Fruit fly (Drosophila melanogaster) whole organism, wandering third instar larva: ENCODE results near the gene CG31388.
A peak's percentile ranks its signal among the peaks of the same experiment; 100 is the strongest.

ENCODE experiments used
- CG9705 ChIP-seq: fragments of 200-800 bp; sonication (Bioruptor generic); optimal IDR thresholded peaks from 2 replicates; lab custom pipeline; 2018; ENCODE audit warnings: missing biosample characterization, mild to moderate bottlenecking, missing genetic modification characterization
- CrebA ChIP-seq: fragments of 200-800 bp; sonication (Bioruptor generic); optimal IDR thresholded peaks from 2 replicates; lab custom pipeline; 2016; ENCODE audit warnings: missing biosample characterization, mild to moderate bottlenecking, missing genetic modification characterization, borderline replicate concordance
- Dfd ChIP-seq: fragments of >200 bp; optimal IDR thresholded peaks from 2 replicates; lab custom pipeline; 2017; ENCODE audit warnings: missing biosample characterization, missing genetic modification characterization
- Dif ChIP-seq: fragments of 200-275, 200-300 bp; sonication (Bioruptor generic); optimal IDR thresholded peaks from 2 replicates; lab custom pipeline; 2018; ENCODE audit warnings: missing biosample characterization, missing genetic modification characterization; ENCODE audit not compliant: partially characterized antibody
- GATAd ChIP-seq: sonication (Bioruptor generic); optimal IDR thresholded peaks from 2 replicates; lab custom pipeline; 2016; ENCODE audit warnings: missing biosample characterization, missing genetic modification characterization
- HLH106 ChIP-seq: fragments of 200-800 bp; optimal IDR thresholded peaks from 3 replicates; lab custom pipeline; 2019; ENCODE audit warnings: missing biosample characterization, mild to moderate bottlenecking, missing genetic modification characterization, moderate library complexity
- Hnf4 ChIP-seq: fragments of 200-800 bp; sonication (Bioruptor generic); optimal IDR thresholded peaks from 2 replicates; lab custom pipeline; 2016; ENCODE audit warnings: missing biosample characterization, mild to moderate bottlenecking, missing genetic modification characterization
- Hr78 ChIP-seq: fragments of >200 bp; optimal IDR thresholded peaks from 2 replicates; lab custom pipeline; 2017; ENCODE audit warnings: missing biosample characterization, missing genetic modification characterization
- Hr83 ChIP-seq: fragments of 200-300 bp; sonication (Bioruptor generic); optimal IDR thresholded peaks from 2 replicates; lab custom pipeline; 2016; ENCODE audit warnings: missing biosample characterization, mild to moderate bottlenecking, missing genetic modification characterization, moderate library complexity; ENCODE audit not compliant: poor library complexity, severe bottlenecking
- Jra ChIP-seq: sonication (Bioruptor generic); optimal IDR thresholded peaks from 2 replicates; lab custom pipeline; 2016; ENCODE audit warnings: missing biosample characterization, missing genetic modification characterization
- Myc ChIP-seq: fragments of >200 bp; optimal IDR thresholded peaks from 2 replicates; lab custom pipeline; 2017
- OdsH ChIP-seq: fragments of 200-800 bp; sonication (Bioruptor generic); optimal IDR thresholded peaks from 2 replicates; lab custom pipeline; 2016; ENCODE audit warnings: missing biosample characterization, mild to moderate bottlenecking, missing genetic modification characterization
- Rel ChIP-seq, 2 experiments: fragments of 200-800 bp; sonication (Bioruptor generic) in 1 of 2; optimal IDR thresholded peaks; 2 replicates in 1 of 2; 3 replicates in 1 of 2; lab custom pipeline; 2016 to 2019; ENCODE audit warnings: mild to moderate bottlenecking in 2 of 2, missing biosample characterization in 2 of 2, missing genetic modification characterization in 2 of 2, moderate library complexity in 1 of 2
- Sp1 ChIP-seq: fragments of 200-800 bp; sonication (Bioruptor generic); optimal IDR thresholded peaks from 3 replicates; lab custom pipeline; 2019; ENCODE audit warnings: missing biosample characterization, mild to moderate bottlenecking, missing genetic modification characterization, moderate library complexity
- br ChIP-seq: fragments of 200-800 bp; sonication (Bioruptor generic); optimal IDR thresholded peaks from 2 replicates; lab custom pipeline; 2016; ENCODE audit warnings: missing biosample characterization, missing genetic modification characterization
- brk ChIP-seq: fragments of 200-800 bp; sonication (Bioruptor generic); optimal IDR thresholded peaks from 2 replicates; lab custom pipeline; 2016; ENCODE audit warnings: missing biosample characterization, mild to moderate bottlenecking, missing genetic modification characterization
- dl ChIP-seq, 2 experiments: fragments of 175-275, 200-275 bp in 1 of 2; fragments of 200-275 bp in 1 of 2; sonication (Bioruptor generic); optimal IDR thresholded peaks; lab custom pipeline; 2018; ENCODE audit warnings: mild to moderate bottlenecking in 2 of 2, missing biosample characterization in 2 of 2, missing genetic modification characterization in 2 of 2, moderate library complexity in 2 of 2; ENCODE audit not compliant: partially characterized antibody in 2 of 2, insufficient read depth in 1 of 2
- dmrt93B ChIP-seq: fragments of 200-800 bp; sonication (Bioruptor generic); optimal IDR thresholded peaks from 2 replicates; lab custom pipeline; 2018; ENCODE audit warnings: missing biosample characterization, mild to moderate bottlenecking, missing genetic modification characterization
- dsf ChIP-seq: sonication (Bioruptor generic); optimal IDR thresholded peaks from 2 replicates; lab custom pipeline; 2016; ENCODE audit warnings: missing biosample characterization, missing genetic modification characterization, borderline replicate concordance
- ey ChIP-seq: fragments of 200-800 bp; sonication (Bioruptor generic); optimal IDR thresholded peaks from 2 replicates; lab custom pipeline; 2016; ENCODE audit warnings: missing biosample characterization, missing genetic modification characterization
- foxo ChIP-seq, 2 experiments: fragments of 200-800 bp; sonication (Bioruptor generic); optimal IDR thresholded peaks; 2 replicates in 1 of 2; 3 replicates in 1 of 2; lab custom pipeline; 2016 to 2017; ENCODE audit warnings: missing biosample characterization in 2 of 2, missing genetic modification characterization in 2 of 2
- fru ChIP-seq: fragments of 200-800 bp; sonication (Bioruptor generic); optimal IDR thresholded peaks from 3 replicates; lab custom pipeline; 2016; ENCODE audit warnings: missing biosample characterization, mild to moderate bottlenecking, missing genetic modification characterization
- h ChIP-seq: fragments of 200-800 bp; sonication (Bioruptor generic); optimal IDR thresholded peaks from 3 replicates; lab custom pipeline; 2016; ENCODE audit warnings: missing biosample characterization, mild to moderate bottlenecking, missing genetic modification characterization
- jim ChIP-seq: fragments of 175-275, 200-325 bp; sonication (Bioruptor generic); optimal IDR thresholded peaks from 2 replicates; lab custom pipeline; 2016; ENCODE audit warnings: missing biosample characterization, mild to moderate bottlenecking, missing genetic modification characterization
- lola ChIP-seq: fragments of >200 bp; optimal IDR thresholded peaks from 2 replicates; lab custom pipeline; 2017; ENCODE audit warnings: missing biosample characterization, missing genetic modification characterization
- pan ChIP-seq: fragments of >200 bp; optimal IDR thresholded peaks from 2 replicates; lab custom pipeline; 2017
- psq ChIP-seq: fragments of 200-800 bp; sonication (Bioruptor generic); optimal IDR thresholded peaks from 3 replicates; lab custom pipeline; 2017; ENCODE audit warnings: missing biosample characterization, mild to moderate bottlenecking, missing genetic modification characterization, moderate library complexity
- rgr ChIP-seq: fragments of 200-800 bp; sonication (Bioruptor generic); optimal IDR thresholded peaks from 3 replicates; lab custom pipeline; 2016; ENCODE audit warnings: missing biosample characterization, mild to moderate bottlenecking, missing genetic modification characterization
- sage ChIP-seq: fragments of 200-800 bp; sonication (Bioruptor generic); optimal IDR thresholded peaks from 2 replicates; lab custom pipeline; 2016; ENCODE audit warnings: missing biosample characterization, mild to moderate bottlenecking, missing genetic modification characterization
- sv ChIP-seq: fragments of 200-800 bp; sonication (Bioruptor generic); optimal IDR thresholded peaks from 3 replicates; lab custom pipeline; 2016; ENCODE audit warnings: missing biosample characterization, missing genetic modification characterization
- tai ChIP-seq: sonication (Bioruptor generic); optimal IDR thresholded peaks from 2 replicates; lab custom pipeline; 2016; ENCODE audit warnings: missing biosample characterization, missing genetic modification characterization
- usp ChIP-seq: fragments of >200 bp; optimal IDR thresholded peaks from 2 replicates; lab custom pipeline; 2017; ENCODE audit warnings: missing biosample characterization, missing genetic modification characterization
- woc ChIP-seq: sonication (Bioruptor generic); optimal IDR thresholded peaks from 2 replicates; lab custom pipeline; 2016; ENCODE audit warnings: missing biosample characterization, mild to moderate bottlenecking, missing genetic modification characterization

The CG31388 gene

dm6 chr3R:11208766-11209331 is 28.8 kb upstream of the CG31388 start:
- TF ChIP-seq woc (GFP tag; lab: Kevin White, UChicago) = no peak
- TF ChIP-seq fru (GFP tag; lab: Kevin White, UChicago) = no peak
- no peak for TF ChIP-seq dsf (GFP tag; lab: Kevin White, UChicago)
- TF ChIP-seq br (GFP tag; lab: Kevin White, UChicago) = no peak
- no peak for TF ChIP-seq jim (GFP tag; lab: Kevin White, UChicago)
- TF ChIP-seq Jra (GFP tag; lab: Kevin White, UChicago) = no peak
- no peak for TF ChIP-seq CrebA (GFP tag; lab: Kevin White, UChicago)
- no peak for TF ChIP-seq psq (GFP tag; lab: Kevin White, UChicago)
- no peak for TF ChIP-seq Dfd (GFP tag; lab: Kevin White, UChicago)
- peak; percentile 13 for TF ChIP-seq Myc
- no peak for TF ChIP-seq Hr78 (GFP tag; lab: Kevin White, UChicago)
- TF ChIP-seq HLH106 = no peak
- TF ChIP-seq foxo (GFP tag; optimal IDR thresholded peaks at IDR 0.05; lab: Kevin White, UChicago) = no peak
- no peak for TF ChIP-seq dl (GFP tag; optimal IDR thresholded peaks at IDR 0.05; lab: Kevin White, UChicago; ENCODE audit: insufficient read depth in 1 of 2, partially characterized antibody in 2 of 2)
- no peak for TF ChIP-seq Dif (GFP tag; lab: Kevin White, UChicago)
- peak; percentile 6 for TF ChIP-seq brk (GFP tag; lab: Kevin White, UChicago)
- TF ChIP-seq tai (GFP tag; lab: Kevin White, UChicago) = no peak
- no peak for TF ChIP-seq lola

- TF ChIP-seq foxo (GFP tag; optimal IDR thresholded peaks at IDR 0.05; lab: Kevin White, UChicago) (peak in 1 of 2 experiments; percentile 71), GATAd (no peak), CrebA (GFP tag; lab: Kevin White, UChicago) (no peak), Hr83 (GFP tag; lab: Kevin White, UChicago) (peak; percentile 82), sv (GFP tag; lab: Kevin White, UChicago) (peak; percentile 58), brk (GFP tag; lab: Kevin White, UChicago) (peak; percentile 77), lola (no peak), Hr78 (GFP tag; lab: Kevin White, UChicago) (no peak), pan (lab: Kevin White, UChicago) (no peak), Myc (peak; percentile 51), Hnf4 (GFP tag; lab: Kevin White, UChicago) (peak; percentile 66), dl (GFP tag; optimal IDR thresholded peaks at IDR 0.05; lab: Kevin White, UChicago; ENCODE audit: insufficient read depth in 1 of 2, partially characterized antibody in 2 of 2) (no peak), Sp1 (GFP tag; lab: Kevin White, UChicago) (peak; percentile 66), Jra (GFP tag; lab: Kevin White, UChicago) (peak; percentile 65), br (GFP tag; lab: Kevin White, UChicago) (peak; percentile 40), h (peak; percentile 64), woc (GFP tag; lab: Kevin White, UChicago) (peak; percentile 48), sage (no peak), CG9705 (peak; percentile 17), tai (GFP tag; lab: Kevin White, UChicago) (no peak), Dif (GFP tag; lab: Kevin White, UChicago) (peak; percentile 72), dsf (GFP tag; lab: Kevin White, UChicago) (peak; percentile 46), dmrt93B (GFP tag; lab: Kevin White, UChicago) (peak; percentile 24), Rel (GFP tag; optimal IDR thresholded peaks at IDR 0.05; lab: Kevin White, UChicago) (no peak), Rel (tag; optimal IDR thresholded peaks at IDR 0.05; lab: Kevin White, UChicago) (peak; percentile 52), usp (no peak), HLH106 (peak; percentile 43), OdsH (GFP tag; lab: Kevin White, UChicago) (peak; percentile 13), rgr (GFP tag; lab: Kevin White, UChicago) (peak; percentile 57), fru (GFP tag; lab: Kevin White, UChicago) (peak; percentile 63), ey (GFP tag; lab: Kevin White, UChicago) (peak; percentile 49), psq (GFP tag; lab: Kevin White, UChicago) (peak; percentile 63)
Measured at dm6 chr3R:11209801-11210402, 27.7 kb upstream of the CG31388 start, which contains the start of the genes SdhC and Tctp. Gene SdhC, minus strand, starts transcription at chr3R:11209849. Gene Tctp, plus strand, starts transcription at chr3R:11210247.
